Worm (Caenorhabditis elegans): Measurements from ENCODE around the gene spp-6.
A peak's percentile ranks its signal among the peaks of the same experiment; 100 is the strongest.

The spp-6 gene

ce11 chrX:7306434-7306833 is 10.7 kb upstream of the spp-6 start (continued):
- TF ChIP-seq egl-13 (tag; optimal IDR thresholded peaks at IDR 0.05): no peak
- TF ChIP-seq C04F5.9 (tag; optimal IDR thresholded peaks at IDR 0.05): no peak
- peak; percentile 58 for TF ChIP-seq mep-1 (tag; optimal IDR thresholded peaks at IDR 0.05)
- no peak; the same call in 1 of the 2 replicates for TF ChIP-seq nhr-19 (GFP tag; conservative IDR thresholded peaks at IDR 0.05)
- TF ChIP-seq ceh-88 (GFP tag; IDR thresholded peaks at IDR 0.05): no peak
- no peak for TF ChIP-seq nhr-12 (tag; optimal IDR thresholded peaks at IDR 0.05)
- TF ChIP-seq xbp-1 (tag; optimal IDR thresholded peaks at IDR 0.05): peak; percentile 91
- no peak for TF ChIP-seq mab-9 (GFP tag; IDR thresholded peaks at IDR 0.05)
- TF ChIP-seq unc-62 (GFP tag; optimal IDR thresholded peaks at IDR 0.05): no peak
- TF ChIP-seq skn-1 (tag; optimal IDR thresholded peaks at IDR 0.05): peak; percentile 27
- TF ChIP-seq C34B4.2 (tag; optimal IDR thresholded peaks at IDR 0.05): no peak
- peak; percentile 34 for TF ChIP-seq mef-2 (tag; optimal IDR thresholded peaks at IDR 0.05)
- TF ChIP-seq isw-1 (GFP tag; IDR thresholded peaks at IDR 0.05): peak; percentile 47
- peak; percentile 13 for TF ChIP-seq fkh-10 (GFP tag; optimal IDR thresholded peaks at IDR 0.05)
- no peak for TF ChIP-seq nhr-28 (tag; optimal IDR thresholded peaks at IDR 0.05)
- peak; percentile 80 for TF ChIP-seq nhr-85 (tag)
- no peak for TF ChIP-seq elt-2 (tag; optimal IDR thresholded peaks at IDR 0.05)
- TF ChIP-seq lsy-2 (tag; optimal IDR thresholded peaks at IDR 0.05): peak; percentile 41 to 66
- peak; percentile 26 for TF ChIP-seq jun-1 (tag; optimal IDR thresholded peaks at IDR 0.05)
- TF ChIP-seq unc-86 (tag; optimal IDR thresholded peaks at IDR 0.05): peak; percentile 4
- no peak for TF ChIP-seq lin-39 (tag; optimal IDR thresholded peaks at IDR 0.05)
- TF ChIP-seq nhr-237 (tag; optimal IDR thresholded peaks at IDR 0.05): peak; percentile 60
- no peak for TF ChIP-seq fos-1 (tag; optimal IDR thresholded peaks at IDR 0.05)
- no peak for TF ChIP-seq ztf-4 (tag; optimal IDR thresholded peaks at IDR 0.05)
- peak; percentile 85 for TF ChIP-seq snu-23 (GFP tag; optimal IDR thresholded peaks at IDR 0.05)
- no peak for TF ChIP-seq sptf-1 (tag; optimal IDR thresholded peaks at IDR 0.05)
- TF ChIP-seq lin-13 (GFP tag; optimal IDR thresholded peaks at IDR 0.05): no peak
- TF ChIP-seq ceh-90 (tag; optimal IDR thresholded peaks at IDR 0.05): no peak
- TF ChIP-seq pqm-1 (tag; optimal IDR thresholded peaks at IDR 0.05): no peak
- TF ChIP-seq ceh-8 (GFP tag; optimal IDR thresholded peaks at IDR 0.05): no peak
- TF ChIP-seq unc-30 (tag; optimal IDR thresholded peaks at IDR 0.05): no peak
- TF ChIP-seq alr-1 (tag; optimal IDR thresholded peaks at IDR 0.05; ENCODE audit: borderline replicate concordance): no peak
- no peak for TF ChIP-seq ceh-63 (GFP tag; optimal IDR thresholded peaks at IDR 0.05)
- TF ChIP-seq unc-130 (tag; optimal IDR thresholded peaks at IDR 0.05): no peak
- no peak for TF ChIP-seq zip-4 (GFP tag; optimal IDR thresholded peaks at IDR 0.05)
- TF ChIP-seq nhr-84 (tag; optimal IDR thresholded peaks at IDR 0.05): no peak
- TF ChIP-seq zag-1 (tag; optimal IDR thresholded peaks at IDR 0.05): no peak
- peak; percentile 10 to 14 for TF ChIP-seq lin-35 (GFP tag; optimal IDR thresholded peaks at IDR 0.05)
- TF ChIP-seq lir-3 (tag; optimal IDR thresholded peaks at IDR 0.05; ENCODE audit: poor library complexity): peak; percentile 59
- peak; percentile 31 to 47 for TF ChIP-seq efl-1 (optimal IDR thresholded peaks at IDR 0.05)
- TF ChIP-seq efl-1 (GFP tag; optimal IDR thresholded peaks at IDR 0.05 in 1 of 2): peak in 1 of 2 experiments; percentile 78
- TF ChIP-seq ces-1 (GFP tag; optimal IDR thresholded peaks at IDR 0.05): no peak
- peak; percentile 14 for TF ChIP-seq fkh-8 (tag; optimal IDR thresholded peaks at IDR 0.05)
- TF ChIP-seq C16A3.4 (tag; optimal IDR thresholded peaks at IDR 0.05): no peak
- no peak for TF ChIP-seq nhr-11 (tag; optimal IDR thresholded peaks at IDR 0.05)
- TF ChIP-seq nhr-20 (tag; optimal IDR thresholded peaks at IDR 0.05): peak; percentile 84

ce11 chrX:7309775-7310174 is 7.4 kb upstream of the spp-6 start, which contains the start of the genes his-38 and his-40:
TSS of gene his-38 (minus strand) at chrX:7309875.
TSS of gene his-40 (plus strand) at chrX:7310110.
- TF ChIP-seq snu-23 (GFP tag; optimal IDR thresholded peaks at IDR 0.05) (peak; percentile 4), C34B4.2 (tag; optimal IDR thresholded peaks at IDR 0.05) (no peak), nhr-85 (tag) (peak; percentile 49), nhr-84 (tag; optimal IDR thresholded peaks at IDR 0.05) (no peak), nhr-20 (tag; optimal IDR thresholded peaks at IDR 0.05) (peak; percentile 20), lin-14 (GFP tag; optimal IDR thresholded peaks at IDR 0.05) (peak; percentile 16), ceh-90 (tag; optimal IDR thresholded peaks at IDR 0.05) (no peak), F16B12.6 (tag; optimal IDR thresholded peaks at IDR 0.05) (no peak), rnt-1 (tag; optimal IDR thresholded peaks at IDR 0.05) (peak; percentile 23), xbp-1 (tag; optimal IDR thresholded peaks at IDR 0.05) (no peak), elt-2 (tag; optimal IDR thresholded peaks at IDR 0.05) (no peak)
